Fruit fly (Drosophila melanogaster): ENCODE measurements around the gene ND-20L.

Gene ND-20L

dm6 chr3R:29489209-29489608, 26.3 kb upstream of the ND-20L start, which contains the start of the genes CG2321 and CG2006 (continued):
- TF ChIP-seq CG3163 (GFP tag; optimal IDR thresholded peaks at IDR 0.05) = no peak
- TF ChIP-seq tio (GFP tag; optimal IDR thresholded peaks at IDR 0.05) = no peak
- no peak for TF ChIP-seq ham (GFP tag; IDR thresholded peaks at IDR 0.05)
- peak; percentile 41 for TF ChIP-seq CHES-1-like (GFP tag; optimal IDR thresholded peaks at IDR 0.05)
- TF ChIP-seq Hr39 (optimal IDR thresholded peaks at IDR 0.05) = no peak
- TF ChIP-seq CG17361 (GFP tag; IDR thresholded peaks at IDR 0.05) = peak; percentile 47; the same call in 2 of the 3 replicates
- TF ChIP-seq Sox102F (GFP tag; optimal IDR thresholded peaks at IDR 0.05) = no peak
- no peak for TF ChIP-seq Dad (GFP tag; optimal IDR thresholded peaks at IDR 0.05)
- no peak for TF ChIP-seq CG10565 (GFP tag; optimal IDR thresholded peaks at IDR 0.05)
- peak; percentile 57 for TF ChIP-seq gro (GFP tag; optimal IDR thresholded peaks at IDR 0.05)
- no peak for TF ChIP-seq lov (optimal IDR thresholded peaks at IDR 0.05)
- peak; percentile 57; the same call in 2 of the 3 replicates for TF ChIP-seq lov (GFP tag; IDR thresholded peaks at IDR 0.05)
- TF ChIP-seq chif (GFP tag; optimal IDR thresholded peaks at IDR 0.05) = peak in 1 of 2 experiments; percentile 33
- peak; percentile 9 for TF ChIP-seq CG8290 (GFP tag; optimal IDR thresholded peaks at IDR 0.05)
- TF ChIP-seq CG8290 (tag; optimal IDR thresholded peaks at IDR 0.05) = no peak
- TF ChIP-seq CG13123 (GFP tag; optimal IDR thresholded peaks at IDR 0.05) = no peak
- no peak for TF ChIP-seq Sry-β (GFP tag; optimal IDR thresholded peaks at IDR 0.05)
- TF ChIP-seq az2 (GFP tag; optimal IDR thresholded peaks at IDR 0.05) = peak; percentile 40
- no peak for TF ChIP-seq Oaz (GFP tag; IDR thresholded peaks at IDR 0.05)
- no peak for TF ChIP-seq CG11696 (GFP tag; IDR thresholded peaks at IDR 0.05)
- peak; percentile 74 for TF ChIP-seq lilli (GFP tag; optimal IDR thresholded peaks at IDR 0.05)
- TF ChIP-seq CG7928 (GFP tag; optimal IDR thresholded peaks at IDR 0.05) = peak; percentile 99
- TF ChIP-seq tap (tag; optimal IDR thresholded peaks at IDR 0.05) = no peak
- peak; percentile 23 for TF ChIP-seq CG2875 (GFP tag; optimal IDR thresholded peaks at IDR 0.05)
- no peak; the same call in 1 of the 2 replicates for TF ChIP-seq Rx (GFP tag; IDR thresholded peaks at IDR 0.05)
- peak; percentile 39; the same call in 1 of the 2 replicates for TF ChIP-seq CG6689 (GFP tag; IDR thresholded peaks at IDR 0.05)
- peak; percentile 91 for TF ChIP-seq ewg (GFP tag; optimal IDR thresholded peaks at IDR 0.05)
- TF ChIP-seq D19A (tag; optimal IDR thresholded peaks at IDR 0.05) = no peak
- TF ChIP-seq btn (GFP tag; optimal IDR thresholded peaks at IDR 0.05) = no peak
- peak; percentile 77 for TF ChIP-seq Lhr (GFP tag; optimal IDR thresholded peaks at IDR 0.05)
- TF ChIP-seq TFAM (GFP tag; optimal IDR thresholded peaks at IDR 0.05) = no peak
- peak; percentile 46 for TF ChIP-seq CG9817 (tag; optimal IDR thresholded peaks at IDR 0.05)
- no peak for TF ChIP-seq CG17802 (tag; optimal IDR thresholded peaks at IDR 0.05)

- TF ChIP-seq gem (tag; optimal IDR thresholded peaks at IDR 0.05) (no peak), wdn (GFP tag; IDR thresholded peaks at IDR 0.05) (no peak), CG6791 (GFP tag; IDR thresholded peaks at IDR 0.05; ENCODE audit: partially characterized antibody) (peak; percentile 40; the same call in 1 of the 3 replicates), zf30C (GFP tag; optimal IDR thresholded peaks at IDR 0.05) (no peak), CG1603 (tag; optimal IDR thresholded peaks at IDR 0.05) (peak; percentile 42), MBD-R2 (GFP tag; IDR thresholded peaks at IDR 0.05) (peak; percentile 70), CG4617 (GFP tag; optimal IDR thresholded peaks at IDR 0.05; ENCODE audit: borderline replicate concordance) (peak; percentile 5), tna (GFP tag; IDR thresholded peaks at IDR 0.05; ENCODE audit: partially characterized antibody) (0 out of 2 replicates have a peak, but pooled peaks have one; percentile 22), CG10267 (tag; optimal IDR thresholded peaks at IDR 0.05) (peak; percentile 19), CG12769 (tag; optimal IDR thresholded peaks at IDR 0.05) (no peak), Stat92E (GFP tag; optimal IDR thresholded peaks at IDR 0.05) (peak in 1 of 3 experiments; percentile 50), pzg (GFP tag; optimal IDR thresholded peaks at IDR 0.05) (peak; percentile 71), H2.0 (GFP tag; IDR thresholded peaks at IDR 0.05) (no peak), YL-1 (GFP tag; optimal IDR thresholded peaks at IDR 0.05) (peak; percentile 76), cwo (GFP tag; optimal IDR thresholded peaks at IDR 0.05) (no peak), E2f2 (GFP tag; IDR thresholded peaks at IDR 0.05) (peak; percentile 80), CG3995 (GFP tag; optimal IDR thresholded peaks at IDR 0.05) (peak; percentile 55), CG6654 (GFP tag; optimal IDR thresholded peaks at IDR 0.05) (no peak), esg (GFP tag; conservative IDR thresholded peaks at IDR 0.05) (no peak), CG3726 (GFP tag; IDR thresholded peaks at IDR 0.05) (no peak)
These were observed 24.6 kb upstream of the ND-20L start, which contains the start of gene Spase12 for dm6 chr3R:29490912-29491311. Gene Spase12, minus strand, starts transcription at chr3R:29491150.
